Fruit fly (Drosophila melanogaster) whole organism, embryonic: ENCODE results near the gene Mekk1.
A peak's percentile ranks its signal among the peaks of the same experiment; 100 is the strongest.

Source experiments
- CG15073 ChIP-seq: fragments of 200-800 bp; sonication (Bioruptor generic); optimal IDR thresholded peaks from 2 replicates; lab custom pipeline; 2016; ENCODE audit warnings: missing biosample characterization, missing genetic modification characterization
- CkIIα-i1 ChIP-seq: fragments of 200-800 bp; sonication (Bioruptor generic); IDR thresholded peaks from 2 replicates; pipeline ENCODE4 v1.3.6; 2022; ENCODE audit warnings: missing biosample characterization, missing genetic modification characterization
- dm ChIP-seq: fragments of 200-800 bp; sonication (Bioruptor generic); optimal IDR thresholded peaks from 3 replicates; lab custom pipeline; 2016; ENCODE audit warnings: missing biosample characterization, missing genetic modification characterization
- hkb ChIP-seq, 2 experiments: fragments of 200-800 bp in 1 of 2; fragments of >200 bp in 1 of 2; sonication (Bioruptor generic) in 1 of 2; IDR thresholded peaks in 1 of 2; optimal IDR thresholded peaks in 1 of 2; 2 replicates each; pipeline versions ENCODE4 v1.3.6 to Lab custom; 2017 to 2022; ENCODE audit warnings: missing biosample characterization in 1 of 2, missing genetic modification characterization in 1 of 2
- org-1 ChIP-seq: fragments of 200-800 bp; sonication (Bioruptor generic); optimal IDR thresholded peaks from 2 replicates; lab custom pipeline; 2017; ENCODE audit warnings: missing biosample characterization, missing genetic modification characterization
- pan ChIP-seq, 4 experiments: fragments of >200 bp in 3 of 4; fragments of 200-800 bp in 1 of 4; sonication (Bioruptor generic) in 1 of 4; optimal IDR thresholded peaks in 3 of 4; IDR thresholded peaks in 1 of 4; 2 replicates each; pipeline versions ENCODE4 v1.3.6 to Lab custom; 2017 to 2022; ENCODE audit warnings: missing biosample characterization in 2 of 4, missing genetic modification characterization in 2 of 4, mixed read lengths in 1 of 4
- pb ChIP-seq: fragments of 200-800 bp; sonication (Bioruptor generic); optimal IDR thresholded peaks from 3 replicates; lab custom pipeline; 2016; ENCODE audit warnings: missing biosample characterization, missing genetic modification characterization
- pros ChIP-seq: fragments of 200-800 bp; sonication (Bioruptor generic); optimal IDR thresholded peaks from 3 replicates; lab custom pipeline; 2019; ENCODE audit warnings: missing biosample characterization, mild to moderate bottlenecking, missing genetic modification characterization, moderate library complexity
- sisA ChIP-seq: fragments of 200-800 bp; sonication (Bioruptor generic); IDR thresholded peaks from 2 replicates; pipeline ENCODE4 v1.3.6; 2022; ENCODE audit warnings: missing biosample characterization, missing genetic modification characterization
- zen2 ChIP-seq: fragments of 200-800 bp; sonication (Bioruptor generic); IDR thresholded peaks from 3 replicates; pipeline ENCODE4 v1.3.6; 2022; ENCODE audit warnings: missing biosample characterization, missing genetic modification characterization; ENCODE audit not compliant: partially characterized antibody

- TF ChIP-seq org-1 (GFP tag; lab: Kevin White, UChicago) (no peak), pb (GFP tag; lab: Kevin White, UChicago) (no peak), hkb (optimal IDR thresholded peaks at IDR 0.05; lab: Kevin White, UChicago) (no peak), hkb (GFP tag; IDR thresholded peaks at IDR 0.05; lab: Robert Waterston, UW) (no peak), sisA (GFP tag; lab: Robert Waterston, UW) (no peak), zen2 (GFP tag; lab: Robert Waterston, UW) (no peak), dm (GFP tag; lab: Kevin White, UChicago) (peak; percentile 8), pan (optimal IDR thresholded peaks at IDR 0.05; lab: Kevin White, UChicago) (no peak), pan (GFP tag; optimal IDR thresholded peaks at IDR 0.05 in 1 of 2, IDR thresholded peaks at IDR 0.05 in 1 of 2) (peak in 1 of 2 experiments; percentile 6), pros (GFP tag; lab: Kevin White, UChicago) (no peak), CG15073 (GFP tag; lab: Kevin White, UChicago) (no peak), CkIIα-i1 (GFP tag; lab: Robert Waterston, UW) (no peak)
Measured at dm6 chr3R:18738086-18738485, 5.3 kb downstream of the Mekk1 start.
